Fruit fly (Drosophila melanogaster) whole organism, prepupa: Measurements from ENCODE around the gene CG12994.

Experiments
- CG10669 ChIP-seq: fragments of 200-800 bp; sonication (Bioruptor generic); optimal IDR thresholded peaks from 3 replicates; lab custom pipeline; 2018; ENCODE audit warnings: missing biosample characterization, mild to moderate bottlenecking, missing genetic modification characterization, moderate library complexity
- CG11294 ChIP-seq: fragments of 200-800 bp; sonication (Bioruptor generic); IDR thresholded peaks from 2 replicates; pipeline ENCODE4 v1.3.6; 2022; ENCODE audit warnings: missing biosample characterization, missing genetic modification characterization
- CG11762 ChIP-seq: fragments of 200-800 bp; sonication (Bioruptor generic); optimal IDR thresholded peaks from 3 replicates; lab custom pipeline; 2016; ENCODE audit warnings: missing biosample characterization, missing genetic modification characterization; ENCODE audit not compliant: insufficient read depth
- CG15336 ChIP-seq: fragments of 200-800 bp; sonication (Bioruptor generic); IDR thresholded peaks from 2 replicates; pipeline ENCODE4 v1.3.6; 2022; ENCODE audit warnings: missing biosample characterization, missing genetic modification characterization
- CG1621 ChIP-seq: fragments of 200-800 bp; sonication (Bioruptor generic); optimal IDR thresholded peaks from 3 replicates; lab custom pipeline; 2018; ENCODE audit warnings: missing biosample characterization, mild to moderate bottlenecking, missing genetic modification characterization
- CG16779 ChIP-seq: fragments of 200-800 bp; sonication (Bioruptor generic); optimal IDR thresholded peaks from 3 replicates; lab custom pipeline; 2017; ENCODE audit warnings: missing biosample characterization, mild to moderate bottlenecking, missing genetic modification characterization
- CG3032 ChIP-seq: fragments of 200-800 bp; optimal IDR thresholded peaks from 2 replicates; lab custom pipeline; 2019; ENCODE audit warnings: missing biosample characterization, mild to moderate bottlenecking, missing genetic modification characterization, moderate library complexity
- CG31627 ChIP-seq: fragments of 200-800 bp; sonication (Bioruptor generic); optimal IDR thresholded peaks from 3 replicates; lab custom pipeline; 2016; ENCODE audit warnings: missing biosample characterization, missing genetic modification characterization
- CG34406 ChIP-seq: fragments of 200-800 bp; sonication (Bioruptor generic); optimal IDR thresholded peaks from 3 replicates; lab custom pipeline; 2016; ENCODE audit warnings: missing biosample characterization, missing genetic modification characterization
- CG3919 ChIP-seq: fragments of 200-800 bp; sonication (Bioruptor generic); optimal IDR thresholded peaks from 3 replicates; lab custom pipeline; 2016; ENCODE audit warnings: missing biosample characterization, missing genetic modification characterization
- CG4318 ChIP-seq: fragments of 200-800 bp; sonication (Bioruptor generic); optimal IDR thresholded peaks from 3 replicates; lab custom pipeline; 2017; ENCODE audit warnings: missing biosample characterization, mild to moderate bottlenecking, missing genetic modification characterization
- CG6276 ChIP-seq: fragments of 200-800 bp; sonication (Bioruptor generic); optimal IDR thresholded peaks from 2 replicates; lab custom pipeline; 2017; ENCODE audit warnings: missing biosample characterization, mild to moderate bottlenecking, missing genetic modification characterization
- CG6792 ChIP-seq: fragments of 200-800 bp; sonication (Bioruptor generic); optimal IDR thresholded peaks from 3 replicates; lab custom pipeline; 2016; ENCODE audit warnings: missing biosample characterization, missing genetic modification characterization
- CG6808 ChIP-seq: fragments of 200-800 bp; sonication (Bioruptor generic); optimal IDR thresholded peaks from 3 replicates; lab custom pipeline; 2017; ENCODE audit warnings: missing biosample characterization, missing genetic modification characterization, mild to moderate bottlenecking, moderate library complexity, missing genetic modification reagents
- CG6854 ChIP-seq: fragments of 200-800 bp; sonication (Bioruptor generic); optimal IDR thresholded peaks from 2 replicates; lab custom pipeline; 2017; ENCODE audit warnings: missing biosample characterization, mild to moderate bottlenecking, missing genetic modification characterization
- CG7368 ChIP-seq: fragments of 200-800 bp; sonication (Bioruptor generic); optimal IDR thresholded peaks from 3 replicates; lab custom pipeline; 2016; ENCODE audit warnings: missing biosample characterization, missing genetic modification characterization
- CG8119 ChIP-seq: fragments of 200-800 bp; sonication (Bioruptor generic); IDR thresholded peaks from 3 replicates; pipeline ENCODE4 v1.3.6; 2022; ENCODE audit warnings: missing biosample characterization, missing genetic modification characterization
- CG8632 ChIP-seq: fragments of 200-800 bp; sonication (Bioruptor generic); optimal IDR thresholded peaks from 3 replicates; lab custom pipeline; 2016; ENCODE audit warnings: missing biosample characterization, missing genetic modification characterization
- CG9139 ChIP-seq: fragments of 200-800 bp; sonication (Bioruptor generic); optimal IDR thresholded peaks from 3 replicates; lab custom pipeline; 2017; ENCODE audit warnings: missing biosample characterization, mild to moderate bottlenecking, missing genetic modification characterization
- Eip78C ChIP-seq: fragments of 200-800 bp; sonication (Bioruptor generic); peaks from one replicate; lab custom pipeline; 2016; ENCODE audit warnings: missing biosample characterization, missing genetic modification characterization
- Eip93F ChIP-seq: fragments of 200-800 bp; sonication (Bioruptor generic); optimal IDR thresholded peaks from 2 replicates; lab custom pipeline; 2016; ENCODE audit warnings: missing biosample characterization, mild to moderate bottlenecking, missing genetic modification characterization
- Ets21C ChIP-seq: fragments of 200-800 bp; sonication (Bioruptor generic); optimal IDR thresholded peaks from 3 replicates; lab custom pipeline; 2016; ENCODE audit warnings: missing biosample characterization, missing genetic modification characterization
- Ets96B ChIP-seq: fragments of 200-800 bp; optimal IDR thresholded peaks from 2 replicates; lab custom pipeline; 2019; ENCODE audit warnings: missing biosample characterization, mild to moderate bottlenecking, missing genetic modification characterization, moderate library complexity
- Gug ChIP-seq: fragments of 200-800 bp; sonication (Bioruptor generic); IDR thresholded peaks from 2 replicates; pipeline ENCODE4 v1.3.6; 2022; ENCODE audit warnings: missing biosample characterization, missing genetic modification characterization
- Hr38 ChIP-seq: sonication (Bioruptor generic); optimal IDR thresholded peaks from 2 replicates; lab custom pipeline; 2016; ENCODE audit warnings: missing biosample characterization, missing genetic modification characterization
- Hr39 ChIP-seq: fragments of 200-800 bp; sonication (Bioruptor generic); optimal IDR thresholded peaks from 2 replicates; lab custom pipeline; 2016; ENCODE audit warnings: missing biosample characterization, missing genetic modification characterization
- Hr4 ChIP-seq: fragments of 200-800 bp; sonication (Bioruptor generic); optimal IDR thresholded peaks from 3 replicates; lab custom pipeline; 2016; ENCODE audit warnings: missing biosample characterization, missing genetic modification characterization
- Lpt ChIP-seq: fragments of 200-800 bp; sonication (Bioruptor generic); optimal IDR thresholded peaks from 3 replicates; lab custom pipeline; 2016; ENCODE audit warnings: missing biosample characterization, missing genetic modification characterization
- Met ChIP-seq: fragments of 200-800 bp; sonication (Bioruptor generic); optimal IDR thresholded peaks from 3 replicates; lab custom pipeline; 2016; ENCODE audit warnings: missing biosample characterization, missing genetic modification characterization
- OdsH ChIP-seq: fragments of 200-800 bp; sonication (Bioruptor generic); optimal IDR thresholded peaks from 3 replicates; lab custom pipeline; 2016; ENCODE audit warnings: missing biosample characterization, missing genetic modification characterization
- Smox ChIP-seq: fragments of 200-800 bp; sonication (Bioruptor generic); optimal IDR thresholded peaks from 3 replicates; lab custom pipeline; 2016; ENCODE audit warnings: missing biosample characterization, missing genetic modification characterization
- Sox102F ChIP-seq: fragments of 200-800 bp; sonication (Bioruptor generic); optimal IDR thresholded peaks from 2 replicates; lab custom pipeline; 2016; ENCODE audit warnings: missing biosample characterization, mild to moderate bottlenecking, missing genetic modification characterization
- Sox14 ChIP-seq: fragments of 200-800 bp; sonication (Bioruptor generic); optimal IDR thresholded peaks from 3 replicates; lab custom pipeline; 2016; ENCODE audit warnings: missing biosample characterization, missing genetic modification characterization
- achi ChIP-seq: fragments of 200-800 bp; sonication (Bioruptor generic); optimal IDR thresholded peaks from 3 replicates; lab custom pipeline; 2016; ENCODE audit warnings: missing biosample characterization, missing genetic modification characterization
- cyc ChIP-seq: fragments of 200-800 bp; sonication (Bioruptor generic); optimal IDR thresholded peaks from 3 replicates; lab custom pipeline; 2016; ENCODE audit warnings: missing biosample characterization, missing genetic modification characterization
- dac ChIP-seq: fragments of 200-800 bp; sonication (Bioruptor generic); optimal IDR thresholded peaks from 2 replicates; lab custom pipeline; 2017; ENCODE audit warnings: missing biosample characterization, mild to moderate bottlenecking, missing genetic modification characterization
- dsx ChIP-seq: fragments of 200-800 bp; optimal IDR thresholded peaks from 3 replicates; lab custom pipeline; 2019; ENCODE audit warnings: missing biosample characterization, mild to moderate bottlenecking, missing genetic modification characterization, moderate library complexity; ENCODE audit not compliant: poor library complexity, severe bottlenecking
- fd59A ChIP-seq: fragments of 200-800 bp; sonication (Bioruptor generic); optimal IDR thresholded peaks from 2 replicates; lab custom pipeline; 2017; ENCODE audit warnings: missing biosample characterization, mild to moderate bottlenecking, missing genetic modification characterization, missing genetic modification reagents
- fd85E ChIP-seq: fragments of 200-800 bp; sonication (Bioruptor generic); optimal IDR thresholded peaks from 3 replicates; lab custom pipeline; 2016; ENCODE audit warnings: missing biosample characterization, missing genetic modification characterization
- lz ChIP-seq: fragments of 200-800 bp; sonication (Bioruptor generic); optimal IDR thresholded peaks from 3 replicates; lab custom pipeline; 2016; ENCODE audit warnings: missing biosample characterization, missing genetic modification characterization
- net ChIP-seq: fragments of 200-800 bp; sonication (Bioruptor generic); optimal IDR thresholded peaks from 3 replicates; lab custom pipeline; 2016; ENCODE audit warnings: missing biosample characterization, missing genetic modification characterization
- pdm3 ChIP-seq: fragments of 200-800 bp; sonication (Bioruptor generic); optimal IDR thresholded peaks from 3 replicates; lab custom pipeline; 2016; ENCODE audit warnings: missing biosample characterization, missing genetic modification characterization
- salr ChIP-seq, 2 experiments: fragments of 200-800 bp; sonication (Bioruptor generic); optimal IDR thresholded peaks; 3 replicates each; lab custom pipeline; 2016 to 2018; ENCODE audit warnings: missing biosample characterization in 2 of 2, missing genetic modification characterization in 2 of 2, mild to moderate bottlenecking in 1 of 2
- spab ChIP-seq: fragments of 200-800 bp; sonication (Bioruptor generic); optimal IDR thresholded peaks from 2 replicates; lab custom pipeline; 2017; ENCODE audit warnings: missing biosample characterization, mild to moderate bottlenecking, missing genetic modification characterization, missing genetic modification reagents
- svp ChIP-seq: fragments of 200-800 bp; sonication (Bioruptor generic); peaks from one replicate; lab custom pipeline; 2016; ENCODE audit warnings: missing biosample characterization, missing genetic modification characterization
- topi ChIP-seq: fragments of 200-800 bp; sonication (Bioruptor generic); optimal IDR thresholded peaks from 3 replicates; lab custom pipeline; 2016; ENCODE audit warnings: missing biosample characterization, missing genetic modification characterization
- vri ChIP-seq: fragments of 200-800 bp; sonication (Bioruptor generic); optimal IDR thresholded peaks from 3 replicates; lab custom pipeline; 2016; ENCODE audit warnings: missing biosample characterization, mild to moderate bottlenecking, missing genetic modification characterization

CG12994 gene

dm6 chrX:17489853-17490252 lies 46.1 kb upstream of the CG12994 start (continued):
- TF ChIP-seq fd59A (GFP tag; lab: Kevin White, UChicago) = peak; percentile 22
- no peak for TF ChIP-seq dsx (GFP tag; lab: Kevin White, UChicago)
- peak; percentile 63 for TF ChIP-seq CG3919 (GFP tag; lab: Kevin White, UChicago)
- peak; percentile 86 for TF ChIP-seq CG31627 (GFP tag; lab: Kevin White, UChicago)
- TF ChIP-seq CG6808 = no peak
- peak; percentile 85 for TF ChIP-seq Smox (GFP tag; lab: Kevin White, UChicago)
- peak; percentile 51 for TF ChIP-seq OdsH (GFP tag; lab: Kevin White, UChicago)
- no peak for TF ChIP-seq Gug (GFP tag; lab: Robert Waterston, UW)
- peak; percentile 75 for TF ChIP-seq CG6792 (GFP tag; lab: Kevin White, UChicago)
- no peak for TF ChIP-seq Hr38 (GFP tag; lab: Kevin White, UChicago)
- TF ChIP-seq topi (GFP tag; lab: Kevin White, UChicago) = peak; percentile 89
- TF ChIP-seq CG8632 (GFP tag; lab: Kevin White, UChicago) = peak; percentile 76
- TF ChIP-seq CG6276 = no peak
- peak; percentile 47 for TF ChIP-seq net (GFP tag; lab: Kevin White, UChicago)
- TF ChIP-seq CG8119 (GFP tag; lab: Robert Waterston, UW) = peak; percentile 50
- peak; percentile 9 for TF ChIP-seq spab
- no peak for TF ChIP-seq CG6854 (GFP tag; lab: Kevin White, UChicago)
- TF ChIP-seq CG3032 (tag; lab: Kevin White, UChicago) = no peak
- peak; percentile 78 for TF ChIP-seq Sox102F (GFP tag; lab: Kevin White, UChicago)
- no peak for TF ChIP-seq dac

- no peak for TF ChIP-seq Smox (GFP tag; lab: Kevin White, UChicago)
- TF ChIP-seq CG1621 (tag; lab: Kevin White, UChicago) = peak; percentile 35
- TF ChIP-seq fd85E = no peak
- TF ChIP-seq CG16779 (tag; lab: Kevin White, UChicago) = peak; percentile 63
- TF ChIP-seq CG11294 = no peak
- TF ChIP-seq CG4318 (GFP tag; lab: Kevin White, UChicago) = no peak
- TF ChIP-seq CG9139 (GFP tag; lab: Kevin White, UChicago) = peak; percentile 70
- no peak for TF ChIP-seq Eip93F (GFP tag; lab: Kevin White, UChicago)
- TF ChIP-seq Ets96B = peak; percentile 57
- TF ChIP-seq cyc (GFP tag; lab: Kevin White, UChicago) = no peak
- peak; percentile 34 for TF ChIP-seq CG10669 (GFP tag; lab: Kevin White, UChicago)
- peak; percentile 75 for TF ChIP-seq CG6808
- TF ChIP-seq salr (GFP tag; optimal IDR thresholded peaks at IDR 0.05; lab: Kevin White, UChicago) = no peak
- TF ChIP-seq CG3032 (tag; lab: Kevin White, UChicago) = peak; percentile 51
- TF ChIP-seq dac = no peak
- TF ChIP-seq CG3919 (GFP tag; lab: Kevin White, UChicago) = no peak
- peak; percentile 94 for TF ChIP-seq svp (GFP tag; lab: Kevin White, UChicago)
- no peak for TF ChIP-seq CG11762
- TF ChIP-seq CG6276 = peak; percentile 58
- TF ChIP-seq CG8119 (GFP tag; lab: Robert Waterston, UW) = peak; percentile 25; the same call in 1 of the 3 replicates
- peak; percentile 2 for TF ChIP-seq fd59A (GFP tag; lab: Kevin White, UChicago)
- TF ChIP-seq vri = no peak
- no peak for TF ChIP-seq CG7368 (GFP tag; lab: Kevin White, UChicago)
- no peak for TF ChIP-seq CG6854 (GFP tag; lab: Kevin White, UChicago)
- no peak for TF ChIP-seq Hr39
- no peak for TF ChIP-seq Ets21C
- TF ChIP-seq topi (GFP tag; lab: Kevin White, UChicago) = no peak
- TF ChIP-seq CG31627 (GFP tag; lab: Kevin White, UChicago) = no peak
- TF ChIP-seq Eip78C (GFP tag; lab: Kevin White, UChicago) = peak; percentile 21
- no peak for TF ChIP-seq Lpt (GFP tag; lab: Kevin White, UChicago)
- TF ChIP-seq Met (GFP tag; lab: Kevin White, UChicago) = no peak
- TF ChIP-seq pdm3 (GFP tag; lab: Kevin White, UChicago) = no peak
- no peak for TF ChIP-seq Hr38 (GFP tag; lab: Kevin White, UChicago)
- no peak for TF ChIP-seq CG8632 (GFP tag; lab: Kevin White, UChicago)
- TF ChIP-seq CG15336 (GFP tag; lab: Robert Waterston, UW) = peak; percentile 38; the same call in 1 of the 2 replicates
- no peak for TF ChIP-seq CG34406
- TF ChIP-seq Sox14 (GFP tag; lab: Kevin White, UChicago) = no peak
- TF ChIP-seq lz (GFP tag; lab: Kevin White, UChicago) = no peak
- TF ChIP-seq net (GFP tag; lab: Kevin White, UChicago) = peak; percentile 8
- TF ChIP-seq Hr4 = no peak
- TF ChIP-seq dsx (GFP tag; lab: Kevin White, UChicago) = peak; percentile 52
- peak; percentile 51 for TF ChIP-seq spab
- TF ChIP-seq CG6792 (GFP tag; lab: Kevin White, UChicago) = no peak
- no peak for TF ChIP-seq achi (GFP tag; lab: Kevin White, UChicago)
These were observed 44.6 kb upstream of the CG12994 start for dm6 chrX:17488422-17488821.
